Fruit fly (Drosophila melanogaster): ENCODE measurements around the gene Dip-C.

Gene Dip-C

DNA sequence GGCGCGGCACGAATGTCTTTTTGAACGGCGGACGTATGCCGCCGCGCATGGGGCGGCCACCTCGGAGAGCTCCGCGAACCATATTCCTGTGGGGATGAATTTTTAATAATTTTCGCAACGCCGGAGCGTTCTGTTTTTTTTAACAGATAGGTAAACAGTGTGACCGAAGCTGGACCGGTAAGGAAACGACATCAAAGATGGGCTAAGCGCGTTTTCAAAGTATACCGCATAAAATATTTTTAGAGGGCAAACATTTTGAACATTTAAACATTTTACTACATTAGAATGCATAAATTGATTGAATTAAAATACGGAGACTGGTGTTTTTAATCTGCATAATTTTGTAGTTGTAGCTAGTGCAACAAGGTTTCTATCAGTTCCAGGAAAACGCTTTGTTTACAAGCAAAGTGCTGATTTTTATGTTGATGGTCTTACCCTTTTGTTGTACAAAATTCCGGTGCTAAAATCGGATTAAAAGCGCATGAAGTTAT, 15.6 kb upstream of the Dip-C start, which contains the start of the genes CG5641 and CG5245 (continued):
- TF ChIP-seq sqz (GFP tag; optimal IDR thresholded peaks at IDR 0.05), result no peak
- no peak for TF ChIP-seq CG11560 (tag; IDR thresholded peaks at IDR 0.05)
- TF ChIP-seq insv (GFP tag; optimal IDR thresholded peaks at IDR 0.05), result peak in 1 of 2 experiments; percentile 0
- no peak for TF ChIP-seq CG32532 (GFP tag; IDR thresholded peaks at IDR 0.05)
- TF ChIP-seq CG3726 (GFP tag; IDR thresholded peaks at IDR 0.05), result no peak
- no peak for TF ChIP-seq sna (GFP tag; IDR thresholded peaks at IDR 0.05; ENCODE audit: partially characterized antibody)
- TF ChIP-seq tna (GFP tag; IDR thresholded peaks at IDR 0.05; ENCODE audit: partially characterized antibody), result no peak
- no peak for TF ChIP-seq CG8290 (GFP tag; optimal IDR thresholded peaks at IDR 0.05)
- TF ChIP-seq CG8290 (tag; optimal IDR thresholded peaks at IDR 0.05), result no peak
- TF ChIP-seq al (GFP tag; IDR thresholded peaks at IDR 0.05), result no peak
- TF ChIP-seq sob (GFP tag; IDR thresholded peaks at IDR 0.05), result no peak
- peak; percentile 60 for TF ChIP-seq Dp (GFP tag; optimal IDR thresholded peaks at IDR 0.05)
- no peak for TF ChIP-seq CG11093 (GFP tag; IDR thresholded peaks at IDR 0.05)
- TF ChIP-seq CG12659 (GFP tag; optimal IDR thresholded peaks at IDR 0.05), result peak; percentile 22
- no peak for TF ChIP-seq tgo (GFP tag; IDR thresholded peaks at IDR 0.05)
- TF ChIP-seq row (GFP tag; IDR thresholded peaks at IDR 0.05), result peak; percentile 40; the same call in 2 of the 3 replicates
- TF ChIP-seq jigr1 (GFP tag; IDR thresholded peaks at IDR 0.05), result no peak
- TF ChIP-seq CG17612 (GFP tag; IDR thresholded peaks at IDR 0.05), result no peak
- TF ChIP-seq CG13894 (tag; optimal IDR thresholded peaks at IDR 0.05), result no peak
- no peak for TF ChIP-seq ATbp (GFP tag; optimal IDR thresholded peaks at IDR 0.05)
- no peak for TF ChIP-seq Rfx (GFP tag; IDR thresholded peaks at IDR 0.05)
- no peak for TF ChIP-seq BtbVII (GFP tag; optimal IDR thresholded peaks at IDR 0.05)
- TF ChIP-seq bigmax (GFP tag; optimal IDR thresholded peaks at IDR 0.05), result no peak
- TF ChIP-seq Kr (GFP tag; optimal IDR thresholded peaks at IDR 0.05), result no peak
- TF ChIP-seq CG30403 (GFP tag; optimal IDR thresholded peaks at IDR 0.05), result no peak
- TF ChIP-seq CG1529 (GFP tag; optimal IDR thresholded peaks at IDR 0.05), result no peak
- no peak for TF ChIP-seq CG7745 (tag; optimal IDR thresholded peaks at IDR 0.05)
- TF ChIP-seq CG3838 (GFP tag; optimal IDR thresholded peaks at IDR 0.05), result no peak
- TF ChIP-seq CG34376 (GFP tag; optimal IDR thresholded peaks at IDR 0.05), result no peak
- TF ChIP-seq CG6254 (GFP tag; optimal IDR thresholded peaks at IDR 0.05), result no peak
- no peak for TF ChIP-seq ems (GFP tag; optimal IDR thresholded peaks at IDR 0.05)
- no peak for TF ChIP-seq Meics (GFP tag; optimal IDR thresholded peaks at IDR 0.05)

DNA sequence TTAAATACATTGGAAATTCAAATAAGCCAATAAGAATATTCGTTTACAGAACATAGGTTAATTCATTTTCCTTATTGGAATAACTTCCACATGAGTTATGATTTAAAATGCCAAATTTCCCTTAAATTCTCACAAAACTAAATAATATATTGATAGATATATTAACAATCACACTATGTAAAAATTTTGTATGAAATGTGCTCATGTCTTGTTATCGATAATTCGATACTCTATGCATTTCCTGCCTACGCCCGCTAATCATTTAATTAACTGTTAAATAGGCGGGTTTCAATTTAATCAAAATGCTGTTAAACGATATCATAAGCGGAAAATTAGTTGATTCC, 12.7 kb upstream of the Dip-C start, which contains the start of gene NANS:
Gene NANS (plus strand): TSS at position 269 of the 344 bp plus-strand sequence.
- no peak for TF ChIP-seq Deaf1 (tag; optimal IDR thresholded peaks at IDR 0.05)
- TF ChIP-seq HLH4C (GFP tag; IDR thresholded peaks at IDR 0.05; ENCODE audit: partially characterized antibody), result peak; percentile 41; the same call in 1 of the 3 replicates
- TF ChIP-seq Ptx1 (GFP tag; IDR thresholded peaks at IDR 0.05), result no peak
- peak; percentile 6 for TF ChIP-seq stwl (tag; optimal IDR thresholded peaks at IDR 0.05)
- TF ChIP-seq CG13287 (GFP tag; IDR thresholded peaks at IDR 0.05; ENCODE audit: partially characterized antibody), result peak; percentile 18; the same call in 1 of the 2 replicates
- no peak for TF ChIP-seq CG18764 (GFP tag; optimal IDR thresholded peaks at IDR 0.05)
- no peak for TF ChIP-seq CG10321 (GFP tag; IDR thresholded peaks at IDR 0.05)
- no peak for TF ChIP-seq kah (GFP tag; optimal IDR thresholded peaks at IDR 0.05)
- TF ChIP-seq CG17385 (GFP tag; optimal IDR thresholded peaks at IDR 0.05), result peak; percentile 21
- no peak for TF ChIP-seq CG6854 (GFP tag; optimal IDR thresholded peaks at IDR 0.05)
- TF ChIP-seq nerfin-2 (GFP tag; IDR thresholded peaks at IDR 0.05; ENCODE audit: partially characterized antibody), result peak; percentile 38; the same call in 1 of the 2 replicates
- peak; percentile 8 for TF ChIP-seq NfI (GFP tag; optimal IDR thresholded peaks at IDR 0.05)
- no peak for TF ChIP-seq CG18619 (GFP tag; optimal IDR thresholded peaks at IDR 0.05)
- TF ChIP-seq HLHmδ (GFP tag; optimal IDR thresholded peaks at IDR 0.05), result no peak
- TF ChIP-seq CG33557 (GFP tag; optimal IDR thresholded peaks at IDR 0.05), result no peak
- peak; percentile 5 for TF ChIP-seq CG13296 (GFP tag; optimal IDR thresholded peaks at IDR 0.05)
- TF ChIP-seq CG34224 (GFP tag; IDR thresholded peaks at IDR 0.05; ENCODE audit: partially characterized antibody), result peak; percentile 65
- 0 out of 3 replicates have a peak, but pooled peaks have one; percentile 5 for TF ChIP-seq mld (GFP tag; IDR thresholded peaks at IDR 0.05; ENCODE audit: partially characterized antibody)
- TF ChIP-seq bigmax (GFP tag; optimal IDR thresholded peaks at IDR 0.05), result no peak
- 0 out of 4 replicates have a peak, but pooled peaks have one; percentile 64 for TF ChIP-seq chinmo (GFP tag; IDR thresholded peaks at IDR 0.05; ENCODE audit: partially characterized antibody)
